Fruit fly (Drosophila melanogaster) whole organism, embryonic: ENCODE results near the gene CG9391.
A peak's percentile ranks its signal among the peaks of the same experiment; 100 is the strongest.

Experiments used
- Adf1 ChIP-seq: fragments of 200-800 bp; sonication (Bioruptor generic); IDR thresholded peaks from 2 replicates; pipeline ENCODE4 v1.3.6; 2022; ENCODE audit warnings: missing biosample characterization, missing genetic modification characterization
- Atf-2 ChIP-seq: fragments of 200-800 bp; sonication (Bioruptor generic); optimal IDR thresholded peaks from 2 replicates; lab custom pipeline; 2016; ENCODE audit warnings: missing biosample characterization, missing genetic modification characterization
- CG10959 ChIP-seq: fragments of 200-800 bp; sonication (Bioruptor generic); IDR thresholded peaks from 2 replicates; pipeline ENCODE4 v1.3.6; 2022; ENCODE audit warnings: missing biosample characterization, missing genetic modification characterization
- CG11247 ChIP-seq: fragments of 200-800 bp; sonication (Bioruptor generic); IDR thresholded peaks from 2 replicates; pipeline ENCODE4 v1.3.6; 2022; ENCODE audit warnings: missing biosample characterization, missing genetic modification characterization
- CG11398 ChIP-seq: fragments of 200-800 bp; sonication (Bioruptor generic); optimal IDR thresholded peaks from 2 replicates; lab custom pipeline; 2016; ENCODE audit warnings: missing biosample characterization, missing genetic modification characterization
- CG14014 ChIP-seq: fragments of 200-800 bp; sonication (Bioruptor generic); IDR thresholded peaks from 2 replicates; pipeline ENCODE4 v1.3.6; 2022; ENCODE audit warnings: missing biosample characterization, missing genetic modification characterization
- CG14441 ChIP-seq: fragments of 200-800 bp; sonication (Bioruptor generic); IDR thresholded peaks from 2 replicates; pipeline ENCODE4 v1.3.6; 2022; ENCODE audit warnings: missing biosample characterization, missing genetic modification characterization
- CG14667 ChIP-seq: fragments of 200-800 bp; sonication (Bioruptor generic); IDR thresholded peaks from 2 replicates; pipeline ENCODE4 v1.3.6; 2022; ENCODE audit warnings: missing biosample characterization, missing genetic modification characterization
- CG17385 ChIP-seq: fragments of 200-800 bp; sonication (Bioruptor generic); optimal IDR thresholded peaks from 3 replicates; lab custom pipeline; 2018; ENCODE audit warnings: missing biosample characterization, mild to moderate bottlenecking, missing genetic modification characterization
- CG18476 ChIP-seq: fragments of 200-800 bp; sonication (Bioruptor generic); optimal IDR thresholded peaks from 2 replicates; lab custom pipeline; 2016; ENCODE audit warnings: missing biosample characterization, mild to moderate bottlenecking, missing genetic modification characterization
- CG30403 ChIP-seq: fragments of 200-800 bp; sonication (Bioruptor generic); optimal IDR thresholded peaks from 3 replicates; lab custom pipeline; 2016; ENCODE audit warnings: missing biosample characterization, missing genetic modification characterization
- CG30431 ChIP-seq: fragments of 200-800 bp; sonication (Bioruptor generic); optimal IDR thresholded peaks from 2 replicates; lab custom pipeline; 2017; ENCODE audit warnings: missing biosample characterization, missing genetic modification characterization
- CG31441 ChIP-seq: fragments of 200-800 bp; sonication (Bioruptor generic); IDR thresholded peaks from 2 replicates; pipeline ENCODE4 v1.3.6; 2022; ENCODE audit warnings: missing biosample characterization, missing genetic modification characterization
- CG4404 ChIP-seq: fragments of 200-800 bp; sonication (Bioruptor generic); IDR thresholded peaks from 2 replicates; pipeline ENCODE4 v1.3.6; 2022; ENCODE audit warnings: missing biosample characterization, missing genetic modification characterization
- CG4707 ChIP-seq: fragments of 200-800 bp; sonication (Bioruptor generic); optimal IDR thresholded peaks from 2 replicates; lab custom pipeline; 2018; ENCODE audit warnings: missing biosample characterization, mild to moderate bottlenecking, missing genetic modification characterization, moderate library complexity
- CG5953 ChIP-seq: fragments of 200-800 bp; sonication (Bioruptor generic); IDR thresholded peaks from 2 replicates; pipeline ENCODE4 v1.3.6; 2022; ENCODE audit warnings: missing biosample characterization, missing genetic modification characterization
- CTCF ChIP-seq: fragments of 200-800 bp; sonication (Bioruptor generic); optimal IDR thresholded peaks from 2 replicates; lab custom pipeline; 2017; ENCODE audit warnings: missing biosample characterization, mild to moderate bottlenecking, missing genetic modification characterization, moderate library complexity
- Dbx ChIP-seq: fragments of 200-800 bp; sonication (Bioruptor generic); IDR thresholded peaks from 3 replicates; pipeline ENCODE4 v1.3.6; 2022; ENCODE audit warnings: missing biosample characterization, missing genetic modification characterization
- Dp ChIP-seq: fragments of 200-800 bp; sonication (Bioruptor generic); optimal IDR thresholded peaks from 2 replicates; lab custom pipeline; 2018; ENCODE audit warnings: missing biosample characterization, mild to moderate bottlenecking, missing genetic modification characterization, moderate library complexity
- Lhr ChIP-seq: fragments of 200-800 bp; sonication (Bioruptor generic); optimal IDR thresholded peaks from 3 replicates; lab custom pipeline; 2017; ENCODE audit warnings: mild to moderate bottlenecking, missing biosample characterization, missing genetic modification reagents, missing genetic modification characterization
- MTF-1 ChIP-seq: fragments of 200-800 bp; sonication (Bioruptor generic); optimal IDR thresholded peaks from 2 replicates; lab custom pipeline; 2018; ENCODE audit warnings: missing biosample characterization, mild to moderate bottlenecking, missing genetic modification characterization, borderline replicate concordance
- Mad ChIP-seq: fragments of 200-800 bp; sonication (Bioruptor generic); optimal IDR thresholded peaks from 2 replicates; lab custom pipeline; 2016; ENCODE audit warnings: missing biosample characterization, missing genetic modification characterization
- NC2β ChIP-seq: fragments of 200-800 bp; sonication (Bioruptor generic); optimal IDR thresholded peaks from 2 replicates; lab custom pipeline; 2016; ENCODE audit warnings: missing biosample characterization, missing genetic modification characterization
- Nf-YC ChIP-seq: fragments of 200-800 bp; optimal IDR thresholded peaks from 3 replicates; lab custom pipeline; 2019; ENCODE audit warnings: missing biosample characterization, mild to moderate bottlenecking, missing genetic modification characterization, moderate library complexity
- Side ChIP-seq: fragments of 200-800 bp; sonication (Bioruptor generic); optimal IDR thresholded peaks from 2 replicates; lab custom pipeline; 2016; ENCODE audit warnings: missing biosample characterization, missing genetic modification characterization
- Xrp1 ChIP-seq: fragments of 200-800 bp; sonication (Bioruptor generic); IDR thresholded peaks from 2 replicates; pipeline ENCODE4 v1.3.6; 2022; ENCODE audit warnings: missing biosample characterization, missing genetic modification characterization
- abd-A ChIP-seq: fragments of 200-800 bp; sonication (Bioruptor generic); optimal IDR thresholded peaks from 3 replicates; lab custom pipeline; 2019; ENCODE audit warnings: missing biosample characterization, mild to moderate bottlenecking, missing genetic modification characterization, moderate library complexity
- amos ChIP-seq: fragments of 200-800 bp; sonication (Bioruptor generic); IDR thresholded peaks from 2 replicates; pipeline ENCODE4 v1.3.6; 2022; ENCODE audit warnings: missing biosample characterization, missing genetic modification characterization; ENCODE audit not compliant: partially characterized antibody
- aop ChIP-seq: fragments of 200-800 bp; sonication (Bioruptor generic); IDR thresholded peaks from 2 replicates; pipeline ENCODE4 v1.3.6; 2022; ENCODE audit warnings: missing biosample characterization, missing genetic modification characterization
- bab2 ChIP-seq: fragments of 200-800 bp; sonication (Bioruptor generic); optimal IDR thresholded peaks from 2 replicates; lab custom pipeline; 2016; ENCODE audit warnings: missing biosample characterization, missing genetic modification characterization
- crc ChIP-seq: fragments of 200-800 bp; sonication (Bioruptor generic); optimal IDR thresholded peaks from 2 replicates; lab custom pipeline; 2016; ENCODE audit warnings: missing biosample characterization, missing genetic modification characterization
- dimm ChIP-seq: fragments of 200-800 bp; sonication (Bioruptor generic); IDR thresholded peaks from 2 replicates; pipeline ENCODE4 v1.3.6; 2022; ENCODE audit warnings: missing biosample characterization, missing genetic modification characterization
- disco-r ChIP-seq: fragments of 200-800 bp; sonication (Bioruptor generic); optimal IDR thresholded peaks from 2 replicates; lab custom pipeline; 2016; ENCODE audit warnings: missing biosample characterization, missing genetic modification characterization
- emc ChIP-seq: fragments of 200-800 bp; sonication (Bioruptor generic); optimal IDR thresholded peaks from 2 replicates; lab custom pipeline; 2016; ENCODE audit warnings: missing biosample characterization, missing genetic modification characterization
- fu2 ChIP-seq: fragments of 200-800 bp; sonication (Bioruptor generic); optimal IDR thresholded peaks from 2 replicates; lab custom pipeline; 2016; ENCODE audit warnings: missing biosample characterization, missing genetic modification characterization
- gce ChIP-seq: fragments of 200-800 bp; sonication (Bioruptor generic); IDR thresholded peaks from 3 replicates; pipeline ENCODE4 v1.3.6; 2022; ENCODE audit warnings: missing biosample characterization, missing genetic modification characterization
- inv ChIP-seq: fragments of 200-800 bp; sonication (Bioruptor generic); IDR thresholded peaks from 2 replicates; pipeline ENCODE4 v1.3.6; 2022; ENCODE audit warnings: missing biosample characterization, missing genetic modification characterization; ENCODE audit not compliant: partially characterized antibody
- kah ChIP-seq: fragments of 200-800 bp; sonication (Bioruptor generic); optimal IDR thresholded peaks from 2 replicates; lab custom pipeline; 2018; ENCODE audit warnings: missing biosample characterization, mild to moderate bottlenecking, missing genetic modification characterization
- knrl ChIP-seq: fragments of 200-800 bp; sonication (Bioruptor generic); IDR thresholded peaks from 3 replicates; pipeline ENCODE4 v1.3.6; 2022; ENCODE audit warnings: missing biosample characterization, missing genetic modification characterization; ENCODE audit not compliant: partially characterized antibody
- nmo ChIP-seq: fragments of 200-800 bp; sonication (Bioruptor generic); optimal IDR thresholded peaks from 2 replicates; lab custom pipeline; 2018; ENCODE audit warnings: missing biosample characterization, mild to moderate bottlenecking, missing genetic modification characterization, moderate library complexity
- org-1 ChIP-seq: fragments of 200-800 bp; sonication (Bioruptor generic); optimal IDR thresholded peaks from 2 replicates; lab custom pipeline; 2017; ENCODE audit warnings: missing biosample characterization, missing genetic modification characterization
- run ChIP-seq: fragments of 200-800 bp; sonication (Bioruptor generic); optimal IDR thresholded peaks from 3 replicates; lab custom pipeline; 2018; ENCODE audit warnings: missing biosample characterization, mild to moderate bottlenecking, missing genetic modification characterization
- scrt ChIP-seq: fragments of 200-800 bp; sonication (Bioruptor generic); optimal IDR thresholded peaks from 2 replicates; lab custom pipeline; 2018; ENCODE audit warnings: missing biosample characterization, mild to moderate bottlenecking, missing genetic modification characterization, moderate library complexity
- sob ChIP-seq: fragments of 200-800 bp; sonication (Bioruptor generic); IDR thresholded peaks from 2 replicates; pipeline ENCODE4 v1.3.6; 2022; ENCODE audit warnings: missing biosample characterization, missing genetic modification characterization
- sug ChIP-seq: fragments of 200-800 bp; optimal IDR thresholded peaks from 2 replicates; lab custom pipeline; 2019; ENCODE audit warnings: missing biosample characterization, mild to moderate bottlenecking, missing genetic modification characterization, moderate library complexity
- tap ChIP-seq: fragments of 200-800 bp; optimal IDR thresholded peaks from 3 replicates; lab custom pipeline; 2019; ENCODE audit warnings: missing biosample characterization, mild to moderate bottlenecking, missing genetic modification characterization, moderate library complexity
- unc-4 ChIP-seq: fragments of 200-800 bp; sonication (Bioruptor generic); IDR thresholded peaks from 2 replicates; pipeline ENCODE4 v1.3.6; 2022; ENCODE audit warnings: missing biosample characterization, missing genetic modification characterization; ENCODE audit not compliant: partially characterized antibody
- unpg ChIP-seq: fragments of 200-800 bp; sonication (Bioruptor generic); optimal IDR thresholded peaks from 3 replicates; lab custom pipeline; 2018; ENCODE audit warnings: missing biosample characterization, mild to moderate bottlenecking, missing genetic modification characterization, moderate library complexity
- vvl ChIP-seq: fragments of 200-800 bp; sonication (Bioruptor generic); IDR thresholded peaks from 2 replicates; pipeline ENCODE4 v1.3.6; 2022; ENCODE audit warnings: missing biosample characterization, missing genetic modification characterization
- zen2 ChIP-seq: fragments of 200-800 bp; sonication (Bioruptor generic); IDR thresholded peaks from 3 replicates; pipeline ENCODE4 v1.3.6; 2022; ENCODE audit warnings: missing biosample characterization, missing genetic modification characterization; ENCODE audit not compliant: partially characterized antibody

Gene CG9391

DNA sequence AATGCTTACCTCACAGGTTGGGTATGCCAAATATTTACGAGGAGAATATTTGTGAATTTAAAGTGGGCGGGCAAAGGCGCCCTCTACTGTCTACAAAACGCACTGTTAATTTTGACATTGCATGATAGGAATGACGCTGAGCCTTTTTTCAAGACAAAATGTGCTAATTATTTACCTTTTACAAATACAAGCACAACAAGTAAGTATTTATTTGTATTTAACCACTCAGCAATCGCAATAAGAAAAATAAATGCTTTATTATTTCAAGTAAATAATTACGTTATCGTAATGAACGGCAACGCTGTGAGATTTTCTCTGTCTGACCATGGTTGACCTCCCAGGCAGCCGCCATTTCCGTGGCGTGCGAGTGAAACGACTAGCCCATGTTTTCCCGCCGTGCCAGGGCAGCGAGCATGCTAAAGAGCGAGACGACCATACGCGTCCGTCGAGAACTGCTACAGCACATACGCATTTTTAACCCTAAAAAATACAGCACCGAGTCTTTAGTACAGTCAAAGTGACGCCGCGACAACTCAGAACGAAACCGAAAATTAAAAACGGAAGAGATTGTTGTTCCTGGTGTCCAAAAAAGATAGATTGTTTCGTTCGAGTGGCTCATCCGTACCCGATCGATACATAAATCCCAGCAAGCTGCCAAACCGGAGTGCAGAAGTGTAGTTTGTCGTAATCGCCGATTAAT, 17.7 kb upstream of the CG9391 start, which contains the start of the genes CG12974 and pzg (continued):
- TF ChIP-seq Dbx (GFP tag; lab: Robert Waterston, UW), result peak; percentile 91
- peak; percentile 44; the same call in 1 of the 2 replicates for TF ChIP-seq dimm (GFP tag; lab: Robert Waterston, UW)
- TF ChIP-seq Lhr (GFP tag; lab: Kevin White, UChicago), result peak; percentile 85
- TF ChIP-seq CG5953 (GFP tag; lab: Robert Waterston, UW), result peak; percentile 65; the same call in 1 of the 2 replicates
- peak; percentile 85 for TF ChIP-seq inv (GFP tag; lab: Robert Waterston, UW)
- peak; percentile 80 for TF ChIP-seq NC2β
- peak; percentile 85 for TF ChIP-seq sug (tag; lab: Kevin White, UChicago)
- peak; percentile 63 for TF ChIP-seq abd-A (tag; lab: Kevin White, UChicago)
- peak; percentile 48 for TF ChIP-seq Side (GFP tag; lab: Kevin White, UChicago)
- TF ChIP-seq unpg (GFP tag; lab: Kevin White, UChicago), result peak; percentile 74
- TF ChIP-seq disco-r (GFP tag; lab: Kevin White, UChicago), result peak; percentile 67
- peak; percentile 59 for TF ChIP-seq Mad
- peak; percentile 51 for TF ChIP-seq Atf-2 (GFP tag; lab: Kevin White, UChicago)
- peak; percentile 35 for TF ChIP-seq MTF-1 (GFP tag; lab: Kevin White, UChicago)
- peak; percentile 88 for TF ChIP-seq CG10959 (GFP tag; lab: Robert Waterston, UW)
- no peak for TF ChIP-seq tap (tag; lab: Kevin White, UChicago)
- TF ChIP-seq CG14014 (GFP tag; lab: Robert Waterston, UW), result 0 out of 2 replicates have a peak, but pooled peaks have one; percentile 55
- no peak for TF ChIP-seq zen2 (GFP tag; lab: Robert Waterston, UW)
- peak; percentile 40 for TF ChIP-seq CG11398 (GFP tag; lab: Kevin White, UChicago)
- TF ChIP-seq CG18476 (GFP tag; lab: Kevin White, UChicago), result peak; percentile 59
- peak; percentile 54 for TF ChIP-seq Adf1
- peak; percentile 38 for TF ChIP-seq kah (GFP tag; lab: Kevin White, UChicago)
- TF ChIP-seq CG4707 (GFP tag; lab: Kevin White, UChicago), result peak; percentile 10
- peak; percentile 86 for TF ChIP-seq Xrp1
- peak; percentile 19 for TF ChIP-seq CG17385
- peak; percentile 21 for TF ChIP-seq org-1
- TF ChIP-seq fu2 (GFP tag; lab: Kevin White, UChicago), result peak; percentile 79
- TF ChIP-seq CTCF (GFP tag; lab: Kevin White, UChicago), result peak; percentile 95
- peak; percentile 47 for TF ChIP-seq emc (GFP tag; lab: Kevin White, UChicago)
- peak; percentile 65 for TF ChIP-seq bab2 (GFP tag; lab: Kevin White, UChicago)
- peak; percentile 95 for TF ChIP-seq CG4404 (GFP tag; lab: Robert Waterston, UW)
- no peak for TF ChIP-seq gce (GFP tag; lab: Robert Waterston, UW)
- TF ChIP-seq CG14441, result peak; percentile 70
- TF ChIP-seq knrl (GFP tag; lab: Robert Waterston, UW), result peak; percentile 95
- TF ChIP-seq unc-4 (GFP tag; lab: Robert Waterston, UW), result peak; percentile 52
- no peak for TF ChIP-seq CG14667
- peak; percentile 94 for TF ChIP-seq nmo (GFP tag; lab: Kevin White, UChicago)
- peak; percentile 45 for TF ChIP-seq scrt (GFP tag; lab: Kevin White, UChicago)
- TF ChIP-seq vvl (GFP tag; lab: Robert Waterston, UW), result peak; percentile 83
- peak; percentile 93 for TF ChIP-seq sob (GFP tag; lab: Robert Waterston, UW)
- peak; percentile 73 for TF ChIP-seq CG11247 (GFP tag; lab: Robert Waterston, UW)
- TF ChIP-seq crc (GFP tag; lab: Kevin White, UChicago), result no peak
- TF ChIP-seq Dp (GFP tag; lab: Kevin White, UChicago), result peak; percentile 89
- no peak; the same call in 1 of the 2 replicates for TF ChIP-seq aop (GFP tag; lab: Robert Waterston, UW)
- TF ChIP-seq CG30431, result peak; percentile 64
- TF ChIP-seq Nf-YC, result peak; percentile 74
- peak; percentile 71; the same call in 1 of the 2 replicates for TF ChIP-seq CG31441
- peak; percentile 66; the same call in 1 of the 2 replicates for TF ChIP-seq amos (GFP tag; lab: Robert Waterston, UW)
- no peak for TF ChIP-seq run
- peak; percentile 93 for TF ChIP-seq CG30403 (GFP tag; lab: Kevin White, UChicago)
